Fruit fly (Drosophila melanogaster): ENCODE data around the gene Mst36Fa.

DNA sequence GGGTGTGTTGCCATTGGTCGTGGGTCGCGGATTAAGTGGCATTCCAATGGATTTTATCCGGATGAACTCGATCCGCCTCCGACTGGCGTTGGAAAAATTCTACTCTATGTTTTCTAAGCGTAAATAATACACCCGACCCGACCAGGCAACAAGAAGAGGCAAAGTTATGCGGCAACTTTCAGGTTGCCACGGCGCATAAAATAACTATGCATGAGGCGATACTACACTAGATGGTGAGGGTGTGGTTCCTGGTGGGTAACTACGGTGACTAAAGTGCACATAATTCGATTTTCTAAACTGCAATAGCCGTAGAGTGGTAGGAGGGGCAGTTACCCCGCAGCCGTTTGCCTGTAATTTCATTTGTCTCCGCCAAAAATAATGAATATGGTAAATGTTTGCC, 5.7 kb downstream of the Mst36Fa start, which contains the start of gene CG43338:
- TF ChIP-seq Pif1B (GFP tag; optimal IDR thresholded peaks at IDR 0.05) (no peak), D1 (tag; optimal IDR thresholded peaks at IDR 0.05) (no peak), EcR (GFP tag; optimal IDR thresholded peaks at IDR 0.05) (no peak), CG13204 (GFP tag; optimal IDR thresholded peaks at IDR 0.05) (no peak), fd96Ca (GFP tag; IDR thresholded peaks at IDR 0.05) (no peak), Snoo (tag; optimal IDR thresholded peaks at IDR 0.05) (no peak), Ets98B (GFP tag; IDR thresholded peaks at IDR 0.05) (no peak), CG14655 (GFP tag; optimal IDR thresholded peaks at IDR 0.05) (no peak), CG15710 (tag; optimal IDR thresholded peaks at IDR 0.05) (no peak), CG32121 (GFP tag; IDR thresholded peaks at IDR 0.05) (no peak), CG10348 (GFP tag; IDR thresholded peaks at IDR 0.05) (no peak), CG17806 (tag; optimal IDR thresholded peaks at IDR 0.05) (no peak)
